Fruit fly (Drosophila melanogaster): ENCODE measurements around the gene Pxt.
A peak's percentile ranks its signal among the peaks of the same experiment; 100 is the strongest.
"Not testable (repeated sequence)": the region's sequence is repeated elsewhere in the genome, so short reads cannot be mapped to it uniquely, and the experiment has no call there.

The Pxt gene

dm6 chr3R:17733261-17733660 is 14.0 kb downstream of the Pxt start, which contains the start of gene CG14321:
Gene CG14321 (plus strand): TSS chr3R:17733598.
- TF ChIP-seq kay (GFP tag; ENCODE audit: borderline replicate concordance) (no peak), Clk (GFP tag; optimal IDR thresholded peaks at IDR 0.05) (no peak)

- TF ChIP-seq CG33017 (tag; optimal IDR thresholded peaks at IDR 0.05) (no peak), CG12768 (GFP tag; optimal IDR thresholded peaks at IDR 0.05) (no peak), CG7101 (tag; optimal IDR thresholded peaks at IDR 0.05) (no peak), tj (GFP tag; optimal IDR thresholded peaks at IDR 0.05) (no peak), toe (GFP tag; optimal IDR thresholded peaks at IDR 0.05) (no peak), CG11617 (GFP tag; optimal IDR thresholded peaks at IDR 0.05) (no peak), CG7045 (GFP tag; optimal IDR thresholded peaks at IDR 0.05) (no peak), cic (GFP tag; optimal IDR thresholded peaks at IDR 0.05) (no peak), CG14711 (tag; optimal IDR thresholded peaks at IDR 0.05) (no peak), CG1620 (GFP tag; optimal IDR thresholded peaks at IDR 0.05) (no peak), CG5204 (GFP tag; optimal IDR thresholded peaks at IDR 0.05) (no peak), bab1 (GFP tag; optimal IDR thresholded peaks at IDR 0.05) (no peak), Mnt (GFP tag; optimal IDR thresholded peaks at IDR 0.05) (no peak), kay (GFP tag; ENCODE audit: borderline replicate concordance) (no peak)
Observed at dm6 chr3R:17736311-17736710, 17.1 kb downstream of the Pxt start, which contains the start of gene TyrRII. Gene TyrRII (plus strand): TSS chr3R:17736611.

- TF ChIP-seq cnc (optimal IDR thresholded peaks at IDR 0.05) (no peak), CG11617 (GFP tag; optimal IDR thresholded peaks at IDR 0.05) (no peak), CG33017 (tag; optimal IDR thresholded peaks at IDR 0.05) (no peak), pad (GFP tag; optimal IDR thresholded peaks at IDR 0.05) (no peak), kay (GFP tag; ENCODE audit: borderline replicate concordance) (no peak)
Observed at dm6 chr3R:17742542-17742941, 23.3 kb downstream of the Pxt start.

dm6 chr3R:17758905-17759304 is 39.7 kb downstream of the Pxt start:
- peak; percentile 24 for TF ChIP-seq ovo (GFP tag; optimal IDR thresholded peaks at IDR 0.05)
- peak; percentile 50 for TF ChIP-seq Mnt (GFP tag; optimal IDR thresholded peaks at IDR 0.05)
- TF ChIP-seq CG33017 (tag; optimal IDR thresholded peaks at IDR 0.05), result peak; percentile 25
- TF ChIP-seq CG7101 (tag; optimal IDR thresholded peaks at IDR 0.05), result peak; percentile 4
- no peak for TF ChIP-seq toe (GFP tag; optimal IDR thresholded peaks at IDR 0.05)
- TF ChIP-seq CG14711 (tag; optimal IDR thresholded peaks at IDR 0.05), result no peak
- TF ChIP-seq Crg-1 (GFP tag; optimal IDR thresholded peaks at IDR 0.05), result no peak
- TF ChIP-seq CG5204 (GFP tag; optimal IDR thresholded peaks at IDR 0.05), result no peak
- TF ChIP-seq kay (GFP tag; ENCODE audit: borderline replicate concordance), result peak; percentile 72
- TF ChIP-seq CG11617 (GFP tag; optimal IDR thresholded peaks at IDR 0.05), result no peak
- TF ChIP-seq tj (GFP tag; optimal IDR thresholded peaks at IDR 0.05), result no peak
- TF ChIP-seq pad (GFP tag; optimal IDR thresholded peaks at IDR 0.05), result no peak
- TF ChIP-seq cic (GFP tag; optimal IDR thresholded peaks at IDR 0.05), result peak; percentile 42
- no peak for TF ChIP-seq bab1 (GFP tag; optimal IDR thresholded peaks at IDR 0.05)
- TF ChIP-seq Hr96 (GFP tag; optimal IDR thresholded peaks at IDR 0.05), result no peak

dm6 chr3R:17759773-17760476 is 40.7 kb downstream of the Pxt start:
- no peak for TF ChIP-seq Clk (GFP tag; optimal IDR thresholded peaks at IDR 0.05)
- no peak for TF ChIP-seq bab1 (GFP tag; optimal IDR thresholded peaks at IDR 0.05)
- TF ChIP-seq CG7101 (tag; optimal IDR thresholded peaks at IDR 0.05), result no peak
- no peak for TF ChIP-seq Mnt (GFP tag; optimal IDR thresholded peaks at IDR 0.05)
- no peak for TF ChIP-seq Crg-1 (GFP tag; optimal IDR thresholded peaks at IDR 0.05)
- no peak for TF ChIP-seq CG1620 (GFP tag; optimal IDR thresholded peaks at IDR 0.05)
- peak; percentile 11 for TF ChIP-seq CG5204 (GFP tag; optimal IDR thresholded peaks at IDR 0.05)
- peak; percentile 3 for TF ChIP-seq cic (GFP tag; optimal IDR thresholded peaks at IDR 0.05)
- TF ChIP-seq CG12768 (GFP tag; optimal IDR thresholded peaks at IDR 0.05), result no peak
- no peak for TF ChIP-seq CG7045 (GFP tag; optimal IDR thresholded peaks at IDR 0.05)
- TF ChIP-seq CG14711 (tag; optimal IDR thresholded peaks at IDR 0.05), result no peak
- TF ChIP-seq cnc (optimal IDR thresholded peaks at IDR 0.05), result no peak
- no peak for TF ChIP-seq ovo (GFP tag; optimal IDR thresholded peaks at IDR 0.05)
- TF ChIP-seq CG33017 (tag; optimal IDR thresholded peaks at IDR 0.05), result no peak
- TF ChIP-seq pad (GFP tag; optimal IDR thresholded peaks at IDR 0.05), result no peak
- TF ChIP-seq CG11617 (GFP tag; optimal IDR thresholded peaks at IDR 0.05), result no peak
- TF ChIP-seq tj (GFP tag; optimal IDR thresholded peaks at IDR 0.05), result peak; percentile 12
- peak; percentile 56 for TF ChIP-seq kay (GFP tag; ENCODE audit: borderline replicate concordance)
- no peak for TF ChIP-seq toe (GFP tag; optimal IDR thresholded peaks at IDR 0.05)
- no peak for TF ChIP-seq Hr96 (GFP tag; optimal IDR thresholded peaks at IDR 0.05)

- TF ChIP-seq kay (GFP tag; ENCODE audit: borderline replicate concordance), result peak; percentile 32
- TF ChIP-seq pad (GFP tag; optimal IDR thresholded peaks at IDR 0.05), result no peak
- peak; percentile 3 for TF ChIP-seq Mnt (GFP tag; optimal IDR thresholded peaks at IDR 0.05)
Observed at dm6 chr3R:17762261-17762660, 43.0 kb downstream of the Pxt start.

- TF ChIP-seq bab1, tj, CG1620 (GFP tag; optimal IDR thresholded peaks at IDR 0.05): not testable (repeated sequence)
Observed at dm6 chr3R:17763088-17763487, 43.8 kb downstream of the Pxt start, which contains the start of gene TyrR. Gene TyrR (minus strand): TSS chr3R:17763188.
